Fruit fly (Drosophila melanogaster) whole organism, larva: ENCODE measurements around the gene ND-24L.

Source experiments
- noc ChIP-seq: fragments of 200-800 bp; sonication (Bioruptor generic); optimal IDR thresholded peaks from 3 replicates; lab custom pipeline; 2019; ENCODE audit warnings: missing biosample characterization, mild to moderate bottlenecking, missing genetic modification characterization, moderate library complexity

ND-24L gene

dm6 chr3L:17320711-17321110 is at the start of gene ND-24L:
TSS of gene ND-24L (minus strand) at chr3L:17320811.
- no peak for TF ChIP-seq noc (tag; lab: Kevin White, UChicago)

DNA sequence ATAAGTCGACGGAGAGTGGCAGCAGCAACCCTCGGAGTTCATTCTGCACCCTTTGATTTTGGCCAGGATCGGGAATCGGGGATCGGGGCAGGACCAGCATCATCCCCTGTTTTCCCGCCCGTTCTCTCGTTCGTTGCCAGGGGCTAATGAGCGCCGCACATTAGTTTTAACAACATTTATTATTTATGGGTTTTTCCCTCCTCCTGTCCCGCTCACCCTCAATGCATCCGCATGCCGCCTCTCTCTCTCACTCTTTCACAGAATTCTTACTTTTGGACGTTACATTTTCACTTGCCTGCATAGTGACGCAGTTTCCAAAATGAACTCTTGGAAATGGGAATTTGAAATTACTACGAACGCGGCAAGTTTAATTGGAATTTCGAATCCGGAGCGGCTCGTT is 46.3 kb upstream of the ND-24L start:
- no peak for TF ChIP-seq noc (tag; lab: Kevin White, UChicago)

dm6 chr3L:17364023-17364422 is 43.4 kb upstream of the ND-24L start:
- no peak for TF ChIP-seq noc (tag; lab: Kevin White, UChicago)

- no peak for TF ChIP-seq noc (tag; lab: Kevin White, UChicago)
Observed at dm6 chr3L:17362940-17363339, 42.3 kb upstream of the ND-24L start.

DNA sequence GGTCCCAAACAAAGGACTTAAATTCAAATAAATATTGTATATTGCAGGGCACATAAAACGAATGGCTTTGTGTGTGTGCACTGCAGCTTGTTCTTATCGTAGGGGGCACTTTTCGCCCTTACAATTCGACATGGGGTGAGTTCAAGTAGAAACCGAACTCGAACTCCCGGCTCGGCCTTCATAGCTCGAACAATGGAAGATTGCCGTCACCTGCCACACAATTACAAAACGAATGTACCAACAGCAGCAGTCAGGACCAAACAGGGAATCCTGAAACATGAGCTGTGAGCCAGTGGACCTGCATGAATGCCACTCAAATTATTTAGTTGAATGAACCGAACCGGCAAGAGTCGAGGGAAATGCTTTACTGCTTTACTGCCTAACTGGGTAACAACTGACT is 41.3 kb upstream of the ND-24L start:
- TF ChIP-seq noc (tag; lab: Kevin White, UChicago) = no peak

- TF ChIP-seq noc (tag; lab: Kevin White, UChicago) = no peak
Observed at dm6 chr3L:17359225-17359773, 38.7 kb upstream of the ND-24L start, which contains the start of gene tap. TSS of gene tap (plus strand) at chr3L:17359682.

dm6 chr3L:17358490-17358889 is 37.9 kb upstream of the ND-24L start:
- no peak for TF ChIP-seq noc (tag; lab: Kevin White, UChicago)

DNA sequence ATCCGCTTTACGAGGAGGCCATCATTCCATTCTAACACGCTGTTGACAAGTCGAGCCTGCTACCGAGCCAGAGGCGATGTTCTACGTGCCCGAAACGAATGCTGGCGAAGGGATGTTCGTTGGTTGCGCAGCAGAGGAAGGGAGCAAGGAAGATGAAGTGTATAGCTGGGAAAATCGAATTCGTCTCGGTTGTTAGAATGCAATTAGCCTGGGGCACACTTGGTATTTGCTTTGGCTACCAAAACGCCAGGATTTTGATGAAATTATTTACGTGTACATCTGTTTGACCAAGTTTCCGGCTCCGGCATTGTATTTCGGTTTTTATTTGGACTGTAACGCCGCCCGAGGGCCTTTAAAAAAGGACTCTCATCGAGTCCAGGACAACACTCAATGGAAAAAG is 36.8 kb upstream of the ND-24L start:
- TF ChIP-seq noc (tag; lab: Kevin White, UChicago) = no peak

DNA sequence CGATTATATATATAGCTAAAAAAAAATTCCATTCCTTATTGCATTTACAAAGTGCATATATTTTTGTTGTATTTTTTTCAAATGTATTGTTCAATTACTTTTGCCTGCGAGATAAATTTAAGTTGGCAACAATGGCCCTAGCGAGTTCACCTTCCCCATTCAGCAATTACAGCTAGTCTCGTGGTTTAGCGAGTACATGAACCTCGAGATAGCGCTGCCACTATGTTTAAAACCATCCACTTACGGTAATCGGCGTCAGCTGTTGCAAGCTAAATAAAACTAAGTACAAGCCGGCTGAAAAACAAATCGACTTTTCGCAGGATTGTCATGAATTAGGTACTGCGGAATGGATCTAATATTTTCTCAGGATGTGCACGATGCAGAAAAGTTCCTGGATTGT is 32.2 kb upstream of the ND-24L start:
- TF ChIP-seq noc (tag; lab: Kevin White, UChicago) = no peak

DNA sequence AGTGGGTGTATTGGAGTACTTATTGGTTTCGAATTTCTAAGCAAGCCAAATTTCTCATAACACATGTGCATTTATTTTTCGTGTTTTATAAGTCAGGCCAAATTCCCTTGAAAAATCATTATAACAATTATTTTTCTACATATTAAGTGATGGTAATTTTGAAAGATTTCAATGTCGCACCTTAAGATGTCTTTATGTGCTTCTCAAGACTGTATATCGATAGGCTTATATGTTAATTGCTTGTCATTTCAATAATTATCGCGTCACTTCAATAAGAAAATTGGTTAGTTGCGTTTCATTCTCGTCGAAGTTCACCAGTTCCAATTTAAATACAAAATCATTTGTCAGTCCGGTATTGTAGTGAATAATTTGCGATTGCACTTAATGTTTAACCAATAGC is 30.9 kb upstream of the ND-24L start, which contains the start of gene CG7692:
TSS of gene CG7692 (plus strand) at position 301 of the 400 bp plus-strand sequence.
- TF ChIP-seq noc (tag; lab: Kevin White, UChicago) = no peak

DNA sequence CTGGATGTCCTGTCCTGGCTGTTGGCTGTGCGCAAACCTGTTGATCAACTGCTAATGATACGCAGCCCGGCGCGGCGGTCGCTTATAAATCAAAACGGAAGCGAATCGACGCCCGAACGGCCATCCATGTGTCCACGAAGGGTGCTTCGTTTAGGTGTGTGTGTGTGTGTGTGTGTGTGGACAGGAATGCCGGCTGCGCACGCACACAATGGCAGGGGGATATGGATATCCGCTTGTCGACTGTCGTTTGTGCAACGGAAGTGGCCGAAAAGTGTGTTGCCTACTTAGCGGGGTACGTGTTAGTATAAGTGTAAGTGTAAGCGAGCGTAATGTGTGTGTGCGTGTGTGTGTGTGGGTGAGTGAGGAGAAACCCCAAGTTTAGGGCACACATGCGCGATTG is 29.0 kb upstream of the ND-24L start, which contains the start of gene Mip:
TSS of gene Mip (minus strand) at position 63 of the 400 bp plus-strand sequence.
- no peak for TF ChIP-seq noc (tag; lab: Kevin White, UChicago)

DNA sequence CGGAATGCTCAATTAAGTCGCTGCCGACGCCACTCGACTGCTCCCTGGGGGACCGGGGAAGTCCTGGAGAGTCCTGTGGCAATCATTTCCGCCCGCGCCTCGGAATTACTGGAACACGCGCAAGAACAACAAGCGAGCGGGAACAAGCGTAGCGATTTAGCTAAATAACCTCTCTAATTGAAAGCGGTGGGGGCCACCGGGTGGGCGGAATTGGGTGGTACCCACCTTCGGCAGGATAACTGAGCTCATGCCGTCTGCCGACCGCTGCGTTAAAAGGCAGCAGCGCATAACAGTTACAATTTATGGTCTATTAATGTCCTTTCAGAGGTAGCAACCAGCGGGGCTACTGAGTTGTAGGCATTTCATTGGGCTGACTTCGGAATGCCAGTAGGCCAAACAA is 25.8 kb upstream of the ND-24L start:
- TF ChIP-seq noc (tag; lab: Kevin White, UChicago) = no peak

- no peak for TF ChIP-seq noc (tag; lab: Kevin White, UChicago)
Observed at dm6 chr3L:17344596-17344995, 24.0 kb upstream of the ND-24L start, which contains the start of gene brv2. TSS of gene brv2 (minus strand) at chr3L:17344696.

DNA sequence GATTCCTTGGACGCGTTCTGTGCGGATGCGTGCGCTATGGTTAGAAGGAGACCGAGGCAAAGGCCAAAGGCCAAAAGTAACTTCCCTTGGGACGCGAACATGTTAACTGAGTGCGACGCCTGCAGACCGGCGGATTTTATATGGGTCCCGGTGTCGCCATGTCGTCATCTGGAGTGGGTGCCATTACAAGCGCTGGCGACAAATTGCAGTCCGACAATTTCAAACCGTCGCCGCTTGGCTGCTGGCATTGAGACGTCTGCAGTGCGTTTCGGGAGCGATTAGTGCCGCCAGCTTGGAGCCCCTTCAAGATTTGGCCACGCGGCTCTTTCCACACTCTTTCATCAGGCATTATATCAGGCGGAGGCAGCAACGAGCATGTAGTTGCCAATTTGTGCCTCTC is 20.6 kb upstream of the ND-24L start, which contains the start of gene CG13727:
TSS of gene CG13727 (minus strand) at position 101 of the 400 bp plus-strand sequence.
- no peak for TF ChIP-seq noc (tag; lab: Kevin White, UChicago)

DNA sequence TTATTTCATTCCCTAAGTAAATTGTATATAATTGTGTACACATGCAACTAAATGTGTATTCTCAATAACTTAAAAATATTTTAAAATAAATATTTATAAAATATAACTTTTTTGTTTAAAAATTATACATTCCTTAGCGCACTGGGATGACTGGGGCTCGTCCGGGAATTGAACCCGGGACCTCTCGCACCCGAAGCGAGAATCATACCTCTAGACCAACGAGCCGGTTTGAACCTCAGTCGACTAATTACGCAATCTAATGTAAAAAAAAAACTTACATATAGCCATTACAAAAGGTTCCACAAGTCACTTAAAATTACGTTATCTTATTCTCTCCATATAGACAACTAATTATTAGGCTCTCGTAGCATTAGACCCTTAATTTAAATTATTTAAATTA is 19.1 kb upstream of the ND-24L start:
- TF ChIP-seq noc (tag; lab: Kevin White, UChicago) = no peak

dm6 chr3L:17339122-17339521 is 18.5 kb upstream of the ND-24L start, which contains the start of gene CG6479:
TSS of gene CG6479 (minus strand) at chr3L:17339262.
- TF ChIP-seq noc (tag; lab: Kevin White, UChicago) = no peak

DNA sequence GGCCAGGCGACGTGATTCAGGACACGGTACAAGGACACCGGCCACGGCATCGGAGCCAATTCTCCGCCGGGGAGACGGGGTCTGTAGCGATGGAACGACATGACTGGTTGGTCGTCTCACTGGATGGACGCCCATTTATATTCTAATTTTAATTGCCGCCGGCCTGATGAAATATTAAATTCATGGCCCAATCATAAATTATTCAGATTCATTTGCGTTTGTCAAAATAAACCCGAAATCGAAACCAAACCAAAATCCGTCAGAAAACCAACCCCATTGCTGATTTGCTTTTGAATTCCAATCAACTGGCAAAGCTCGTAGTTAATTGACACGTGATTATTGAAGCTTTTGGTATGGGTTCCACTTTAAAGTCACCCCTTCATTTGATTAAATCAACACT is 8.5 kb upstream of the ND-24L start, which contains the start of gene Or74a:
TSS of gene Or74a (minus strand) at position 101 of the 400 bp plus-strand sequence.
- TF ChIP-seq noc (tag; lab: Kevin White, UChicago) = no peak
